Worm (Caenorhabditis elegans): ENCODE results near the gene snap-29.
A peak's percentile ranks its signal among the peaks of the same experiment; 100 is the strongest.

The snap-29 gene

ce11 chrIII:8782744-8783143, 6.7 kb downstream of the snap-29 start (continued):
- TF ChIP-seq zip-11 (GFP tag; IDR thresholded peaks at IDR 0.05) (no peak), nhr-11 (tag; optimal IDR thresholded peaks at IDR 0.05) (no peak), F26F4.8 (GFP tag; conservative IDR thresholded peaks at IDR 0.05) (no peak), ZK546.5 (tag; optimal IDR thresholded peaks at IDR 0.05) (no peak), madf-9 (GFP tag; conservative IDR thresholded peaks at IDR 0.05) (no peak), egl-27 (tag; optimal IDR thresholded peaks at IDR 0.05) (no peak), dmd-8 (GFP tag; IDR thresholded peaks at IDR 0.05) (no peak), gei-8 (GFP tag; optimal IDR thresholded peaks at IDR 0.05) (no peak), nhr-28 (tag; optimal IDR thresholded peaks at IDR 0.05) (peak; percentile 78), R02D3.7 (tag; optimal IDR thresholded peaks at IDR 0.05) (no peak), lin-15B (tag; optimal IDR thresholded peaks at IDR 0.05) (no peak), ztf-7 (tag; optimal IDR thresholded peaks at IDR 0.05) (no peak), zip-2 (tag; optimal IDR thresholded peaks at IDR 0.05) (no peak), hlh-11 (tag; optimal IDR thresholded peaks at IDR 0.05) (peak; percentile 88), lin-1 (GFP tag; IDR thresholded peaks at IDR 0.05) (no peak), saeg-2 (GFP tag; IDR thresholded peaks at IDR 0.05) (no peak), cey-2 (tag; optimal IDR thresholded peaks at IDR 0.05; ENCODE audit: borderline replicate concordance, insufficient read depth) (no peak), ZK337.2 (GFP tag; IDR thresholded peaks at IDR 0.05) (no peak), attf-4 (tag; optimal IDR thresholded peaks at IDR 0.05) (no peak), fos-1 (tag; optimal IDR thresholded peaks at IDR 0.05) (no peak), lir-3 (tag; optimal IDR thresholded peaks at IDR 0.05) (no peak), unc-39 (tag; optimal IDR thresholded peaks at IDR 0.05) (no peak), unc-130 (GFP tag; optimal IDR thresholded peaks at IDR 0.05) (no peak), pqm-1 (tag; optimal IDR thresholded peaks at IDR 0.05) (peak; percentile 50), snpc-1.2 (GFP tag; IDR thresholded peaks at IDR 0.05) (no peak), madf-5 (GFP tag; IDR thresholded peaks at IDR 0.05) (no peak), sdz-12 (GFP tag; optimal IDR thresholded peaks at IDR 0.05) (no peak), daf-16 (GFP tag; optimal IDR thresholded peaks at IDR 0.05) (no peak), daf-16 (tag; optimal IDR thresholded peaks at IDR 0.05) (peak; percentile 83), mep-1 (tag; optimal IDR thresholded peaks at IDR 0.05) (peak; percentile 46), php-3 (GFP tag; IDR thresholded peaks at IDR 0.05) (peak; percentile 87), nhr-111 (GFP tag; optimal IDR thresholded peaks at IDR 0.05) (no peak), hif-1 (tag; optimal IDR thresholded peaks at IDR 0.05) (peak in 1 of 2 experiments; percentile 38), F37D6.2 (tag; optimal IDR thresholded peaks at IDR 0.05) (no peak), F49E8.2 (tag; optimal IDR thresholded peaks at IDR 0.05; ENCODE audit: borderline replicate concordance) (no peak), ceh-44 (GFP tag; IDR thresholded peaks at IDR 0.05) (no peak), T26A8.4 (GFP tag; IDR thresholded peaks at IDR 0.05) (no peak), set-16 (GFP tag; IDR thresholded peaks at IDR 0.05) (no peak), dpl-1 (GFP tag; optimal IDR thresholded peaks at IDR 0.05) (no peak), ceh-32 (tag; optimal IDR thresholded peaks at IDR 0.05; ENCODE audit: poor library complexity) (no peak), nhr-42 (GFP tag; IDR thresholded peaks at IDR 0.05) (no peak), daf-12 (tag; optimal IDR thresholded peaks at IDR 0.05) (no peak), pha-4 (GFP tag; IDR thresholded peaks at IDR 0.05) (no peak), pha-4 (tag; optimal IDR thresholded peaks at IDR 0.05) (no peak), ces-1 (GFP tag; optimal IDR thresholded peaks at IDR 0.05) (no peak), hlh-30 (tag; optimal IDR thresholded peaks at IDR 0.05; ENCODE audit: insufficient read depth) (peak; percentile 91), nhr-41 (GFP tag; IDR thresholded peaks at IDR 0.05) (no peak), nhr-237 (tag; optimal IDR thresholded peaks at IDR 0.05) (no peak), ceh-20 (GFP tag; IDR thresholded peaks at IDR 0.05) (no peak), rbr-2 (tag; optimal IDR thresholded peaks at IDR 0.05) (no peak), zfp-3 (GFP tag; conservative IDR thresholded peaks at IDR 0.05) (no peak), Y5F2A.4 (GFP tag; optimal IDR thresholded peaks at IDR 0.05) (no peak), daf-8 (GFP tag; IDR thresholded peaks at IDR 0.05) (no peak)
